Worm (Caenorhabditis elegans): Measurements from ENCODE around the gene spig-5.

DNA sequence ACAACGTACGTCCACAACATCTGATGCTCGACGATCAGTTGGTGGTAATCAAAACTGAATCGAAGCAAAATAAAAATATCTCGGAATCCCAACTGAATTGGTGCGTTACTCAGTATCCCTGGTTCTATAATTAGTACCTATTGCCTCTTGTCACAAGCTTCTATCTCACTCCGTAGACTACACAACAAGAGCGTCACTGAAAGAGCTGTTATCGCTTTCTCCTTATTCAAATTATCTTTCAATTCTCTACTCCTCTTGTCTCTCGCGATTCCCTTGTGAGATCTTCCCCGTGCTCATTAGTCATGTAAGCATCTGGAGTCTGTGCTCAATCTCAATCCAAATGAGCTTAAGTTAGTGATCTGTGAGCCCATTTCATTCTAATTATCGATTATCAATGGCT is 28.4 kb downstream of the spig-5 start, which contains the start of gene srm-6:
- no peak for TF ChIP-seq ama-1 (optimal IDR thresholded peaks at IDR 0.05)
- TF ChIP-seq nhr-11 (tag; optimal IDR thresholded peaks at IDR 0.05) = no peak
- no peak for TF ChIP-seq snpc-4 (tag; optimal IDR thresholded peaks at IDR 0.05)
- no peak for TF ChIP-seq egl-27 (tag; optimal IDR thresholded peaks at IDR 0.05)
- TF ChIP-seq nhr-28 (tag; optimal IDR thresholded peaks at IDR 0.05) = no peak
- TF ChIP-seq ZK546.5 (tag; optimal IDR thresholded peaks at IDR 0.05) = no peak
- no peak for TF ChIP-seq nhr-12 (tag; optimal IDR thresholded peaks at IDR 0.05)
- TF ChIP-seq elt-2 (tag; optimal IDR thresholded peaks at IDR 0.05) = no peak
- TF ChIP-seq ceh-82 (tag; optimal IDR thresholded peaks at IDR 0.05) = no peak
- no peak for TF ChIP-seq skn-1 (tag; optimal IDR thresholded peaks at IDR 0.05)
- no peak for TF ChIP-seq ceh-9 (tag; optimal IDR thresholded peaks at IDR 0.05)
- TF ChIP-seq jun-1 (tag; optimal IDR thresholded peaks at IDR 0.05) = no peak
